Fruit fly (Drosophila melanogaster): ENCODE data around the gene Pitslre.

The Pitslre gene

DNA sequence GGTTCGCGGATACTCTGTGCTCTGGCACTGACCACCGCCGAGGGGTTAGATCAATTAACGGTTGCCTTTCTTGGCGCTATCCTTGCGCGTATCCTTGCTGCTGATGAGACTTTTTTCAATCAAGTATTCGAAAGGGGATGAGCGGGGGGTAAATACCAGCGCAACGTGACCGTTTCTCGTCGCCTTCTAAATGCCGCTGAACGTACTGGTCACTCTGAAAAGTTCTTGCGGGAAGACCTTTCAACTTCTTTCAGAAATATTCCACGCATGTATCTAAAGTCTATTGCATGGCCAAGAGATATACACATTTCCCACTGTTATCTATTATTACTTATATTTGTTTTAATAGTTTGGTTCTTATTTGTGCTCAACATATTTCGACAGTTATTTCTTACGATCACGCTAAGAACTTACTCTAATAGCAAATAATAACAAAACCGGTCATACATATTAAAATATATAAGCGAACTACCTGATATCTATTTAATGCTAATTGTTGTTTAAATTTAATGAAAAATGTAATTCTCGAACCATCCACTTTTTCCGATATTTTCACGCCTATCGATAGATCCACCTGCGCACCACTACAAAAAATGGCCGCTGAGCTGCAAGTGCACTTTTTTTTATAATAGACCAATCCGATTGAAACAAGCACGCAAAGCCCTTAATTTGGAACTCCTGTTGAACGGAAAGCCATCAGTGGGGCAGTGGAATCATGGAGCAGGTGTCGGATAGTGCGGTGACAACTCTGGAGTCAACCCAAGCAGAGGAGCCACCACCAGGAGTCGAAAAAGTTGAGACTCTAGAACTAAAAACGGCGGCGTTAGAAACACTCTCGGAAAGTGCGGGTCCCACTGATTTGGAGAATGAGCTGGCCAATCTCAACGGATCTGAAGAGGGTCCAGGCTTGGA lies 38.0 kb downstream of the Pitslre start, which contains the start of the genes CG3634 and HIPP1 (continued):
- TF ChIP-seq Asciz (GFP tag; optimal IDR thresholded peaks at IDR 0.05): no peak
- peak; percentile 83 for TF ChIP-seq gfzf (GFP tag; optimal IDR thresholded peaks at IDR 0.05)
- TF ChIP-seq CoRest (tag; optimal IDR thresholded peaks at IDR 0.05): peak; percentile 53
- peak; percentile 48 for TF ChIP-seq nerfin-1 (tag; optimal IDR thresholded peaks at IDR 0.05)
- TF ChIP-seq p53 (GFP tag; optimal IDR thresholded peaks at IDR 0.05): no peak
- TF ChIP-seq her (GFP tag; optimal IDR thresholded peaks at IDR 0.05): no peak
- no peak for TF ChIP-seq CG10431 (GFP tag; optimal IDR thresholded peaks at IDR 0.05)
- no peak for TF ChIP-seq sd (tag; optimal IDR thresholded peaks at IDR 0.05)
- TF ChIP-seq CrebB (tag; optimal IDR thresholded peaks at IDR 0.05): no peak
- no peak for TF ChIP-seq CG4707 (GFP tag; optimal IDR thresholded peaks at IDR 0.05)
- no peak for TF ChIP-seq CG6813 (GFP tag; optimal IDR thresholded peaks at IDR 0.05)
- no peak for TF ChIP-seq slp2 (GFP tag; optimal IDR thresholded peaks at IDR 0.05)
- no peak for TF ChIP-seq scrt (GFP tag; optimal IDR thresholded peaks at IDR 0.05)
- no peak for TF ChIP-seq CG18599 (GFP tag; optimal IDR thresholded peaks at IDR 0.05)
- no peak for TF ChIP-seq NfI (GFP tag; optimal IDR thresholded peaks at IDR 0.05)
- no peak for TF ChIP-seq lilli (GFP tag; optimal IDR thresholded peaks at IDR 0.05)
- TF ChIP-seq CG11695 (GFP tag; IDR thresholded peaks at IDR 0.05): no peak
- no peak for TF ChIP-seq Sox100B (GFP tag; optimal IDR thresholded peaks at IDR 0.05)
- TF ChIP-seq CG7372 (GFP tag; IDR thresholded peaks at IDR 0.05): no peak
- TF ChIP-seq dmrt11E (tag; optimal IDR thresholded peaks at IDR 0.05): no peak
- no peak for TF ChIP-seq gro (GFP tag; optimal IDR thresholded peaks at IDR 0.05)
- TF ChIP-seq vfl (GFP tag; optimal IDR thresholded peaks at IDR 0.05): no peak
- no peak for TF ChIP-seq Kr (GFP tag; optimal IDR thresholded peaks at IDR 0.05)
- no peak for TF ChIP-seq pb (GFP tag; optimal IDR thresholded peaks at IDR 0.05)
- TF ChIP-seq CG6175 (GFP tag; IDR thresholded peaks at IDR 0.05): no peak
- TF ChIP-seq CG2199 (GFP tag; IDR thresholded peaks at IDR 0.05): no peak
- no peak for TF ChIP-seq oc (tag; optimal IDR thresholded peaks at IDR 0.05)
- TF ChIP-seq CG10462 (GFP tag; optimal IDR thresholded peaks at IDR 0.05): no peak
- no peak for TF ChIP-seq Side (GFP tag; optimal IDR thresholded peaks at IDR 0.05)
- TF ChIP-seq Bteb2 (GFP tag; optimal IDR thresholded peaks at IDR 0.05): no peak
- no peak for TF ChIP-seq CG14014 (GFP tag; IDR thresholded peaks at IDR 0.05)
- no peak for TF ChIP-seq PHDP (tag; optimal IDR thresholded peaks at IDR 0.05)
- TF ChIP-seq CG15479 (GFP tag; optimal IDR thresholded peaks at IDR 0.05): no peak
- TF ChIP-seq CG1602 (GFP tag; optimal IDR thresholded peaks at IDR 0.05): no peak
- no peak for TF ChIP-seq Hand (GFP tag; optimal IDR thresholded peaks at IDR 0.05)
- no peak for TF ChIP-seq kni (GFP tag; optimal IDR thresholded peaks at IDR 0.05)
- TF ChIP-seq chn (GFP tag; optimal IDR thresholded peaks at IDR 0.05): no peak
- no peak for TF ChIP-seq HLH54F (GFP tag; optimal IDR thresholded peaks at IDR 0.05)
- no peak for TF ChIP-seq CG16815 (GFP tag; optimal IDR thresholded peaks at IDR 0.05)
- TF ChIP-seq tna (GFP tag; IDR thresholded peaks at IDR 0.05; ENCODE audit: partially characterized antibody): no peak
- TF ChIP-seq Dll (GFP tag; IDR thresholded peaks at IDR 0.05; ENCODE audit: partially characterized antibody): peak; percentile 77
- no peak; the same call in 2 of the 3 replicates for TF ChIP-seq CG17361 (GFP tag; IDR thresholded peaks at IDR 0.05)
- peak; percentile 64 for TF ChIP-seq Sry-β (GFP tag; optimal IDR thresholded peaks at IDR 0.05)
- TF ChIP-seq bowl (GFP tag; IDR thresholded peaks at IDR 0.05): no peak
- TF ChIP-seq CG6854 (GFP tag; optimal IDR thresholded peaks at IDR 0.05): no peak
- no peak for TF ChIP-seq CG3407 (GFP tag; optimal IDR thresholded peaks at IDR 0.05)
- no peak for TF ChIP-seq CG12236 (GFP tag; optimal IDR thresholded peaks at IDR 0.05)
- no peak for TF ChIP-seq klu (GFP tag; IDR thresholded peaks at IDR 0.05)
- TF ChIP-seq Lhr (GFP tag; optimal IDR thresholded peaks at IDR 0.05): peak; percentile 51

All from whole organism, embryonic.